Fruit fly (Drosophila melanogaster) whole organism, embryonic: ENCODE results near the gene stumps.

Experiments used
- Bteb2 ChIP-seq: fragments of 200-800 bp; sonication (Bioruptor generic); optimal IDR thresholded peaks from 2 replicates; lab custom pipeline; 2016; ENCODE audit warnings: missing biosample characterization, missing genetic modification characterization
- CG10267 ChIP-seq: fragments of 200-800 bp; sonication (Bioruptor generic); optimal IDR thresholded peaks from 2 replicates; lab custom pipeline; 2018; ENCODE audit warnings: missing biosample characterization, mild to moderate bottlenecking, missing genetic modification characterization, moderate library complexity
- CG11723 ChIP-seq: fragments of 200-800 bp; sonication (Bioruptor generic); optimal IDR thresholded peaks from 2 replicates; lab custom pipeline; 2017; ENCODE audit warnings: missing biosample characterization, mild to moderate bottlenecking, missing genetic modification characterization
- CG12391 ChIP-seq: fragments of 200-800 bp; sonication (Bioruptor generic); optimal IDR thresholded peaks from 3 replicates; lab custom pipeline; 2018; ENCODE audit warnings: missing biosample characterization, mild to moderate bottlenecking, missing genetic modification characterization, moderate library complexity
- CG13775 ChIP-seq: fragments of 200-800 bp; sonication (Bioruptor generic); optimal IDR thresholded peaks from 3 replicates; lab custom pipeline; 2017; ENCODE audit warnings: missing biosample characterization, mild to moderate bottlenecking, missing genetic modification characterization
- CG14050 ChIP-seq: fragments of 200-800 bp; sonication (Bioruptor generic); IDR thresholded peaks from 3 replicates; pipeline ENCODE4 v1.3.6; 2022; ENCODE audit warnings: missing biosample characterization, missing genetic modification characterization
- CG1602 ChIP-seq: fragments of 200-800 bp; sonication (Bioruptor generic); optimal IDR thresholded peaks from 3 replicates; lab custom pipeline; 2016; ENCODE audit warnings: missing biosample characterization, missing genetic modification characterization
- CG1603 ChIP-seq: fragments of 200-800 bp; sonication (Bioruptor generic); optimal IDR thresholded peaks from 2 replicates; lab custom pipeline; 2019; ENCODE audit warnings: missing biosample characterization, mild to moderate bottlenecking, missing genetic modification characterization, moderate library complexity
- CG16815 ChIP-seq: fragments of 200-800 bp; sonication (Bioruptor generic); optimal IDR thresholded peaks from 3 replicates; lab custom pipeline; 2017; ENCODE audit warnings: missing biosample characterization, mild to moderate bottlenecking, missing genetic modification characterization
- CG17186 ChIP-seq: fragments of 200-800 bp; sonication (Bioruptor generic); optimal IDR thresholded peaks from 3 replicates; lab custom pipeline; 2017; ENCODE audit warnings: missing biosample characterization, missing genetic modification reagents, missing genetic modification characterization
- CG17359 ChIP-seq: fragments of 200-800 bp; sonication (Bioruptor generic); optimal IDR thresholded peaks from 3 replicates; lab custom pipeline; 2018; ENCODE audit warnings: missing biosample characterization, mild to moderate bottlenecking, missing genetic modification characterization, moderate library complexity
- CG17829 ChIP-seq: fragments of 200-800 bp; optimal IDR thresholded peaks from 2 replicates; lab custom pipeline; 2019; ENCODE audit warnings: missing biosample characterization, mild to moderate bottlenecking, missing genetic modification characterization, moderate library complexity
- CG18619 ChIP-seq: fragments of 200-800 bp; sonication (Bioruptor generic); optimal IDR thresholded peaks from 3 replicates; lab custom pipeline; 2017; ENCODE audit warnings: missing biosample characterization, mild to moderate bottlenecking, missing genetic modification characterization
- CG2120 ChIP-seq: fragments of 200-800 bp; sonication (Bioruptor generic); optimal IDR thresholded peaks from 3 replicates; lab custom pipeline; 2016; ENCODE audit warnings: missing biosample characterization, missing genetic modification characterization
- CG2875 ChIP-seq: fragments of 200-800 bp; sonication (Bioruptor generic); optimal IDR thresholded peaks from 2 replicates; lab custom pipeline; 2017; ENCODE audit warnings: missing biosample characterization, mild to moderate bottlenecking, missing genetic modification characterization, missing genetic modification reagents
- CG30403 ChIP-seq: fragments of 200-800 bp; sonication (Bioruptor generic); optimal IDR thresholded peaks from 3 replicates; lab custom pipeline; 2016; ENCODE audit warnings: missing biosample characterization, missing genetic modification characterization
- CG32772 ChIP-seq: fragments of 200-800 bp; sonication (Bioruptor generic); IDR thresholded peaks from 2 replicates; pipeline ENCODE4 v1.3.6; 2022; ENCODE audit warnings: missing biosample characterization, missing genetic modification characterization
- CG33557 ChIP-seq: fragments of 200-800 bp; sonication (Bioruptor generic); optimal IDR thresholded peaks from 2 replicates; lab custom pipeline; 2019; ENCODE audit warnings: missing biosample characterization, mild to moderate bottlenecking, missing genetic modification characterization, moderate library complexity
- CG3407 ChIP-seq: fragments of 200-800 bp; sonication (Bioruptor generic); optimal IDR thresholded peaks from 2 replicates; lab custom pipeline; 2018; ENCODE audit warnings: missing biosample characterization, mild to moderate bottlenecking, missing genetic modification characterization
- CG4854 ChIP-seq: fragments of 200-800 bp; sonication (Bioruptor generic); optimal IDR thresholded peaks from 2 replicates; lab custom pipeline; 2016; ENCODE audit warnings: missing biosample characterization, missing genetic modification characterization, inconsistent platforms
- Dp ChIP-seq: fragments of 200-800 bp; sonication (Bioruptor generic); optimal IDR thresholded peaks from 2 replicates; lab custom pipeline; 2018; ENCODE audit warnings: missing biosample characterization, mild to moderate bottlenecking, missing genetic modification characterization, moderate library complexity
- Drgx ChIP-seq: fragments of 200-800 bp; sonication (Bioruptor generic); IDR thresholded peaks from 2 replicates; pipeline ENCODE4 v1.3.6; 2022; ENCODE audit warnings: missing biosample characterization, missing genetic modification characterization
- E2f2 ChIP-seq: fragments of 200-800 bp; sonication (Bioruptor generic); IDR thresholded peaks from 2 replicates; pipeline ENCODE4 v1.3.6; 2022; ENCODE audit warnings: missing biosample characterization, missing genetic modification characterization
- Fer2 ChIP-seq: fragments of 200-800 bp; sonication (Bioruptor generic); optimal IDR thresholded peaks from 2 replicates; lab custom pipeline; 2018; ENCODE audit warnings: missing biosample characterization, mild to moderate bottlenecking, missing genetic modification characterization, moderate library complexity
- HLH3B ChIP-seq: fragments of 200-800 bp; sonication (Bioruptor generic); IDR thresholded peaks from 2 replicates; pipeline ENCODE4 v1.3.6; 2022; ENCODE audit warnings: missing biosample characterization, missing genetic modification characterization
- HLHmδ ChIP-seq: fragments of 200-800 bp; sonication (Bioruptor generic); optimal IDR thresholded peaks from 2 replicates; lab custom pipeline; 2018; ENCODE audit warnings: missing biosample characterization, mild to moderate bottlenecking, missing genetic modification characterization, moderate library complexity
- Hsf ChIP-seq: fragments of 200-800 bp; sonication (Bioruptor generic); optimal IDR thresholded peaks from 3 replicates; lab custom pipeline; 2016; ENCODE audit warnings: missing biosample characterization, missing genetic modification characterization
- Jarid2 ChIP-seq: fragments of 200-800 bp; sonication (Bioruptor generic); optimal IDR thresholded peaks from 3 replicates; lab custom pipeline; 2017; ENCODE audit warnings: mild to moderate bottlenecking, missing biosample characterization, missing genetic modification reagents, missing genetic modification characterization
- Pdp1 ChIP-seq, 2 experiments: fragments of 200-800 bp; sonication (Bioruptor generic); optimal IDR thresholded peaks; 3 replicates each; lab custom pipeline; 2016; ENCODE audit warnings: missing biosample characterization in 2 of 2, missing genetic modification characterization in 2 of 2, mild to moderate bottlenecking in 1 of 2, moderate library complexity in 1 of 2
- Ravus ChIP-seq: fragments of 200-800 bp; sonication (Bioruptor generic); IDR thresholded peaks from 2 replicates; pipeline ENCODE4 v1.3.6; 2022; ENCODE audit warnings: missing biosample characterization, missing genetic modification characterization
- Six4 ChIP-seq: fragments of 200-800 bp; sonication (Bioruptor generic); optimal IDR thresholded peaks from 2 replicates; lab custom pipeline; 2016; ENCODE audit warnings: missing biosample characterization, missing genetic modification characterization
- Sox102F ChIP-seq: fragments of 200-800 bp; sonication (Bioruptor generic); optimal IDR thresholded peaks from 2 replicates; lab custom pipeline; 2018; ENCODE audit warnings: missing biosample characterization, mild to moderate bottlenecking, missing genetic modification characterization, moderate library complexity
- Ssrp ChIP-seq: fragments of 200-800 bp; sonication (Bioruptor generic); optimal IDR thresholded peaks from 2 replicates; lab custom pipeline; 2018; ENCODE audit warnings: missing biosample characterization, mild to moderate bottlenecking, missing genetic modification characterization, moderate library complexity
- Vsx1 ChIP-seq: fragments of 200-800 bp; sonication (Bioruptor generic); optimal IDR thresholded peaks from 2 replicates; lab custom pipeline; 2017; ENCODE audit warnings: missing biosample characterization, mild to moderate bottlenecking, missing genetic modification characterization, missing genetic modification reagents
- abd-A ChIP-seq: fragments of 200-800 bp; sonication (Bioruptor generic); optimal IDR thresholded peaks from 3 replicates; lab custom pipeline; 2019; ENCODE audit warnings: missing biosample characterization, mild to moderate bottlenecking, missing genetic modification characterization, moderate library complexity
- ara ChIP-seq: fragments of 200-800 bp; sonication (Bioruptor generic); IDR thresholded peaks from 2 replicates; pipeline ENCODE4 v1.3.6; 2022; ENCODE audit warnings: missing biosample characterization, missing genetic modification characterization
- az2 ChIP-seq: fragments of 200-800 bp; sonication (Bioruptor generic); optimal IDR thresholded peaks from 3 replicates; lab custom pipeline; 2016; ENCODE audit warnings: missing biosample characterization, missing genetic modification characterization
- bbx ChIP-seq: fragments of 200-800 bp; sonication (Bioruptor generic); IDR thresholded peaks from 2 replicates; pipeline ENCODE4 v1.3.6; 2022; ENCODE audit warnings: missing biosample characterization, missing genetic modification characterization; ENCODE audit not compliant: partially characterized antibody
- bcd ChIP-seq: fragments of 200-800 bp; sonication (Bioruptor generic); optimal IDR thresholded peaks from 2 replicates; lab custom pipeline; 2017; ENCODE audit warnings: missing biosample characterization, mild to moderate bottlenecking, missing genetic modification characterization
- cg ChIP-seq: fragments of 200-800 bp; sonication (Bioruptor generic); optimal IDR thresholded peaks from 3 replicates; lab custom pipeline; 2019; ENCODE audit warnings: missing biosample characterization, mild to moderate bottlenecking, missing genetic modification characterization, moderate library complexity
- jumu ChIP-seq: fragments of 200-800 bp; sonication (Bioruptor generic); optimal IDR thresholded peaks from 3 replicates; lab custom pipeline; 2016; ENCODE audit warnings: missing biosample characterization, missing genetic modification characterization
- lbe ChIP-seq: fragments of 200-800 bp; sonication (Bioruptor generic); optimal IDR thresholded peaks from 2 replicates; lab custom pipeline; 2016; ENCODE audit warnings: missing biosample characterization, mild to moderate bottlenecking, missing genetic modification characterization
- lilli ChIP-seq: fragments of 200-800 bp; sonication (Bioruptor generic); optimal IDR thresholded peaks from 3 replicates; lab custom pipeline; 2016; ENCODE audit warnings: missing biosample characterization, missing genetic modification characterization
- mam ChIP-seq: fragments of 200-800 bp; sonication (Bioruptor generic); optimal IDR thresholded peaks from 3 replicates; lab custom pipeline; 2016; ENCODE audit warnings: missing biosample characterization, missing genetic modification characterization
- row ChIP-seq: fragments of 200-800 bp; sonication (Bioruptor generic); IDR thresholded peaks from 3 replicates; pipeline ENCODE4 v1.3.6; 2022; ENCODE audit warnings: missing biosample characterization, missing genetic modification characterization
- sc ChIP-seq, 3 experiments: fragments of >200 bp in 2 of 3; fragments of 200-800 bp in 1 of 3; sonication (Bioruptor generic) in 1 of 3; optimal IDR thresholded peaks; 2 replicates in 2 of 3; 3 replicates in 1 of 3; lab custom pipeline; 2017; ENCODE audit warnings: mild to moderate bottlenecking in 1 of 3, missing biosample characterization in 1 of 3, missing genetic modification characterization in 1 of 3, missing genetic modification reagents in 1 of 3
- sim ChIP-seq: fragments of 200-800 bp; sonication (Bioruptor generic); IDR thresholded peaks from 2 replicates; pipeline ENCODE4 v1.3.6; 2022; ENCODE audit warnings: missing biosample characterization, missing genetic modification characterization
- tio ChIP-seq: fragments of 200-800 bp; sonication (Bioruptor generic); optimal IDR thresholded peaks from 2 replicates; lab custom pipeline; 2017; ENCODE audit warnings: missing biosample characterization, missing genetic modification characterization, inconsistent platforms
- twi ChIP-seq: fragments of 200-800 bp; optimal IDR thresholded peaks from 2 replicates; lab custom pipeline; 2019; ENCODE audit warnings: missing biosample characterization, mild to moderate bottlenecking, missing genetic modification characterization, moderate library complexity

stumps gene

dm6 chr3R:14624088-14624619 is 47.1 kb downstream of the stumps start (continued):
- TF ChIP-seq CG30403 (GFP tag; lab: Kevin White, UChicago) (peak; percentile 62), CG1603 (peak; percentile 28), sc (optimal IDR thresholded peaks at IDR 0.05; lab: Kevin White, UChicago) (no peak), sc (GFP tag; optimal IDR thresholded peaks at IDR 0.05; lab: Kevin White, UChicago) (peak; percentile 53), CG11723 (GFP tag; lab: Kevin White, UChicago) (no peak), CG16815 (GFP tag; lab: Kevin White, UChicago) (peak; percentile 78), bbx (GFP tag; lab: Robert Waterston, UW) (no peak), tio (peak; percentile 67), ara (GFP tag; lab: Robert Waterston, UW) (peak; percentile 42; the same call in 1 of the 2 replicates), sim (GFP tag; lab: Robert Waterston, UW) (0 out of 2 replicates have a peak, but pooled peaks have one; percentile 8), Jarid2 (no peak), HLH3B (peak; percentile 40; the same call in 1 of the 2 replicates), CG3407 (peak; percentile 14), CG10267 (tag; lab: Kevin White, UChicago) (peak; percentile 17), CG17186 (GFP tag; lab: Kevin White, UChicago) (no peak), cg (peak; percentile 55), CG12391 (tag; lab: Kevin White, UChicago) (peak; percentile 70), Vsx1 (GFP tag; lab: Kevin White, UChicago) (peak; percentile 15), CG4854 (GFP tag; lab: Kevin White, UChicago) (peak; percentile 5), CG14050 (GFP tag; lab: Robert Waterston, UW) (no peak), lilli (GFP tag; lab: Kevin White, UChicago) (peak; percentile 51), abd-A (tag; lab: Kevin White, UChicago) (no peak), E2f2 (peak; percentile 29; the same call in 1 of the 2 replicates), lbe (GFP tag; lab: Kevin White, UChicago) (peak; percentile 56), twi (tag; lab: Kevin White, UChicago) (peak; percentile 11), CG2875 (GFP tag; lab: Kevin White, UChicago) (peak; percentile 61), Pdp1 (GFP tag; optimal IDR thresholded peaks at IDR 0.05; lab: Kevin White, UChicago) (peak; percentile 54 to 69), Drgx (GFP tag; lab: Robert Waterston, UW) (peak; percentile 80), mam (GFP tag; lab: Kevin White, UChicago) (peak; percentile 0), CG2120 (no peak), CG17829 (tag; lab: Kevin White, UChicago) (peak; percentile 73), Ssrp (tag; lab: Kevin White, UChicago) (peak; percentile 63), CG13775 (peak; percentile 63), Dp (GFP tag; lab: Kevin White, UChicago) (no peak), Hsf (peak; percentile 57), Bteb2 (GFP tag; lab: Kevin White, UChicago) (no peak), Sox102F (GFP tag; lab: Kevin White, UChicago) (peak; percentile 64), Ravus (GFP tag; lab: Robert Waterston, UW) (no peak), CG33557 (GFP tag; lab: Kevin White, UChicago) (peak; percentile 64), bcd (GFP tag; lab: Kevin White, UChicago) (no peak), row (peak; percentile 73), CG18619 (GFP tag; lab: Kevin White, UChicago) (peak; percentile 15), CG1602 (GFP tag; lab: Kevin White, UChicago) (peak; percentile 64), HLHmδ (GFP tag; lab: Kevin White, UChicago) (peak; percentile 12), az2 (GFP tag; lab: Kevin White, UChicago) (peak; percentile 61), Six4 (GFP tag; lab: Kevin White, UChicago) (peak; percentile 58), CG17359 (tag; lab: Kevin White, UChicago) (peak; percentile 50), CG32772 (GFP tag; lab: Robert Waterston, UW) (0 out of 2 replicates have a peak, but pooled peaks have one; percentile 25), jumu (peak; percentile 15), Fer2 (tag; lab: Kevin White, UChicago) (no peak)
